Worm (Caenorhabditis elegans) whole organism, L3 larva: ENCODE results near the gene Y69A2AR.24.
A peak's percentile ranks its signal among the peaks of the same experiment; 100 is the strongest.

ENCODE experiments used
- aly-2 ChIP-seq: fragments of 150-350 bp; optimal IDR thresholded peaks from 2 replicates; lab custom pipeline; 2014; ENCODE audit warnings: missing biosample characterization, missing genetic modification characterization
- ceh-16 ChIP-seq: sonication (generic microtip); optimal IDR thresholded peaks from 2 replicates; lab custom pipeline; 2017; ENCODE audit warnings: missing biosample characterization, missing genetic modification characterization
- ceh-28 ChIP-seq: fragments of 150-350 bp; optimal IDR thresholded peaks from 2 replicates; lab custom pipeline; 2014; ENCODE audit warnings: missing biosample characterization, missing genetic modification reagents, missing genetic modification characterization
- ceh-82 ChIP-seq: fragments of 150-350 bp; optimal IDR thresholded peaks from 2 replicates; lab custom pipeline; 2014; ENCODE audit warnings: missing biosample characterization, missing genetic modification characterization
- ceh-9 ChIP-seq: sonication (generic microtip); optimal IDR thresholded peaks from 2 replicates; lab custom pipeline; 2018; ENCODE audit warnings: missing biosample characterization, missing genetic modification characterization
- egl-5 ChIP-seq: fragments of 150-350 bp; optimal IDR thresholded peaks from 2 replicates; lab custom pipeline; 2017; ENCODE audit warnings: missing biosample characterization, missing genetic modification reagents, missing genetic modification characterization, inconsistent platforms
- elt-1 ChIP-seq: fragments of 150-350 bp; optimal IDR thresholded peaks from 2 replicates; lab custom pipeline; 2014; ENCODE audit warnings: missing biosample characterization, missing genetic modification characterization
- elt-2 ChIP-seq: sonication (generic microtip); optimal IDR thresholded peaks from 2 replicates; lab custom pipeline; 2016; ENCODE audit warnings: missing genetic modification reagents, mild to moderate bottlenecking, missing genetic modification characterization, missing compliant biosample characterization
- elt-3 ChIP-seq, 3 experiments: fragments of 150-350 bp in 1 of 3; sonication (generic microtip) in 2 of 3; optimal IDR thresholded peaks; 2 replicates in 2 of 3; 4 replicates in 1 of 3; lab custom pipeline; 2014 to 2017; ENCODE audit warnings: missing biosample characterization in 3 of 3, missing genetic modification characterization in 3 of 3
- eor-1 ChIP-seq, 2 experiments: fragments of 150-350 bp; optimal IDR thresholded peaks; 2 replicates each; lab custom pipeline; 2014 to 2018; ENCODE audit warnings: missing biosample characterization in 2 of 2, missing genetic modification characterization in 2 of 2
- jun-1 ChIP-seq: fragments of 150-350 bp; optimal IDR thresholded peaks from 2 replicates; lab custom pipeline; 2014; ENCODE audit warnings: missing biosample characterization, missing genetic modification reagents, missing genetic modification characterization
- lsy-12 ChIP-seq: sonication (generic microtip); optimal IDR thresholded peaks from 2 replicates; lab custom pipeline; 2016; ENCODE audit warnings: mild to moderate bottlenecking, missing genetic modification characterization, missing compliant biosample characterization
- nfya-1 ChIP-seq: sonication (generic microtip); optimal IDR thresholded peaks from 2 replicates; lab custom pipeline; 2017; ENCODE audit warnings: missing genetic modification characterization, mild to moderate bottlenecking, missing compliant biosample characterization, antibody characterized with exemption, moderate library complexity; ENCODE audit not compliant: insufficient read depth
- nhr-11 ChIP-seq: fragments of 150-350 bp; optimal IDR thresholded peaks from 2 replicates; lab custom pipeline; 2014; ENCODE audit warnings: missing biosample characterization, missing genetic modification characterization
- nhr-12 ChIP-seq: fragments of 150-350 bp; optimal IDR thresholded peaks from 2 replicates; lab custom pipeline; 2014; ENCODE audit warnings: missing biosample characterization, missing genetic modification characterization
- nhr-28 ChIP-seq: fragments of 150-350 bp; optimal IDR thresholded peaks from 2 replicates; lab custom pipeline; 2014; ENCODE audit warnings: missing biosample characterization, missing genetic modification characterization
- nhr-43 ChIP-seq: sonication (generic microtip); optimal IDR thresholded peaks from 2 replicates; lab custom pipeline; 2016; ENCODE audit warnings: mild to moderate bottlenecking, missing genetic modification characterization, missing compliant biosample characterization; ENCODE audit not compliant: poor library complexity, severe bottlenecking
- nhr-76 ChIP-seq: fragments of 150-350 bp; sonication (generic microtip); optimal IDR thresholded peaks from 5 replicates; lab custom pipeline; 2014; ENCODE audit warnings: missing biosample characterization, missing genetic modification characterization
- nhr-77 ChIP-seq: fragments of 150-350 bp; optimal IDR thresholded peaks from 2 replicates; lab custom pipeline; 2014; ENCODE audit warnings: missing biosample characterization, missing genetic modification characterization
- pqm-1 ChIP-seq: fragments of 150-350 bp; optimal IDR thresholded peaks from 2 replicates; lab custom pipeline; 2017; ENCODE audit warnings: missing biosample characterization, missing genetic modification characterization, inconsistent platforms
- sea-2 ChIP-seq: fragments of 150-350 bp; sonication (generic microtip); optimal IDR thresholded peaks from 4 replicates; lab custom pipeline; 2014; ENCODE audit warnings: missing biosample characterization, missing genetic modification reagents, missing genetic modification characterization
- skn-1 ChIP-seq: fragments of 150-350 bp; optimal IDR thresholded peaks from 2 replicates; lab custom pipeline; 2014; ENCODE audit warnings: missing biosample characterization, missing genetic modification characterization
- tbx-2 ChIP-seq: sonication (generic microtip); optimal IDR thresholded peaks from 2 replicates; lab custom pipeline; 2016; ENCODE audit warnings: mild to moderate bottlenecking, missing genetic modification characterization, missing compliant biosample characterization
- unc-39 ChIP-seq: sonication (generic microtip); optimal IDR thresholded peaks from 4 replicates; lab custom pipeline; 2017; ENCODE audit warnings: missing biosample characterization, missing genetic modification characterization
- unc-62 ChIP-seq: fragments of 150-350 bp; sonication (generic microtip); optimal IDR thresholded peaks from 4 replicates; lab custom pipeline; 2014; ENCODE audit warnings: missing biosample characterization, missing genetic modification reagents, missing genetic modification characterization
- zag-1 ChIP-seq: fragments of 150-350 bp; optimal IDR thresholded peaks from 2 replicates; lab custom pipeline; 2014; ENCODE audit warnings: missing biosample characterization, missing genetic modification characterization
- ztf-11 ChIP-seq: fragments of 150-350 bp; optimal IDR thresholded peaks from 2 replicates; lab custom pipeline; 2014; ENCODE audit warnings: missing biosample characterization, missing genetic modification characterization
- ztf-4 ChIP-seq: fragments of 150-350 bp; optimal IDR thresholded peaks from 2 replicates; lab custom pipeline; 2014; ENCODE audit warnings: missing biosample characterization, missing genetic modification characterization

Gene Y69A2AR.24

DNA sequence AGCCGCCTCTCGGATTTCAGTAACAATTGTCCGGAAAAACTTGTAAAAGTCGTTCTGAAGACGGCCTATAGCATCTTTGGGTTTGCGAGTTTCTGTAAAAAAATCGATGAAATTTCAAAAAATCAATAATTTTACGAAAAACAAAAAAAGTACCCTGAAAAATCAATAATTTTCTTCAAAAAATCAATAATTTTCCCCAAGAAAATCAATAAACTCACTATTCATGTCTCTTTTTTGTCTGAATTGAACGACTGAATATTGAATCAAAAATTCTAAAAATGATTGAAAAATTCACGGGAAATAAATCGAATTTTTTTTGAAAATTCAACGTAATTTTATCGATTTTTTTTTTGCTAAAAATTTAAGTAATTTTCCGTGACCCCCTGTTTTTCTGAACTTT, 12.5 kb downstream of the Y69A2AR.24 start, which contains the start of gene Y69A2AR.23:
Gene Y69A2AR.23 (minus strand): TSS at position 267 of the 400 bp plus-strand sequence.
- TF ChIP-seq lsy-12 (tag; lab: Kevin White, UChicago) (no peak), ceh-28 (peak; percentile 82)

DNA sequence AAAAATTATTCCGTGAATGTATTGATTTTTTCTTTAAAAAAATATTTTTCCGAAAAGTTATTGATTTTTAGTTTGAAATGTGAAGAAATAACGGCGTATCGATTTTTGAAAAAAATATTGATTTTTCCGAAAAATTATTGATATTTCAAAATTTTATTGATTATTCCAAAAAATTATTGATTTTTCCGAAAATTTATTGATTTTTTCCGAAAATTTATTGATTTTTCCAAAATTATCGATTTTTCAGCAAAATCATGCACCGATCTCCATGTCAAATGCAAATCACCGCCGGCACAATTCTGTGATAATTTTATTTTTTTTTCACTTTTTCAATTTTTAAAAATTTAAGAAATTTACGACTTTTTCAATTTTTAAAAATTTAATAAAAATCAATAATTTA, 14.3 kb downstream of the Y69A2AR.24 start:
- TF ChIP-seq tbx-2 (tag; lab: Kevin White, UChicago): no peak
- peak; percentile 86 for TF ChIP-seq ceh-28
- TF ChIP-seq nfya-1 (tag; lab: Kevin White, UChicago): no peak

DNA sequence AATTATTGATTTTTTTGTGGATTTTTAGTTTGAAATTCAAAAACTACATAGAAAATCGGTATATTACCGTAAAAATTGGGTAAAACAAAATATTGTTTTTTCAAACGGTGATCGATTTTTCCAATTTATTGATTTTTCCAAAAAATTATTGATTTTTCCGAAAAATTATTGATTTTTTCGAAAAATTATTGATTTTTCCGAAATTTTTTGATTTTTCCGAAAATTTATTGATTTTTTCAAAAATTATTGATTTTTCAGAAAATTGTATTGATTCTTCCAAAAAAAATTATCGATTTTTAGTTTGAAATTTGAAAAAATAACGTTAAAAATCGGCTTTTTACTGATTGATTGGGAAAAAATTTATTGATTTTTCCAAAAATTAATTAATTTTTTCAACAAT, 15.1 kb downstream of the Y69A2AR.24 start:
- no peak for TF ChIP-seq ztf-4
- no peak for TF ChIP-seq ztf-11 (tag; lab: Kevin White, UChicago)
- peak; percentile 96 for TF ChIP-seq ceh-28
- TF ChIP-seq ceh-82 (tag; lab: Kevin White, UChicago): no peak
- no peak for TF ChIP-seq elt-3 (tag; optimal IDR thresholded peaks at IDR 0.05; lab: Kevin White, UChicago)

DNA sequence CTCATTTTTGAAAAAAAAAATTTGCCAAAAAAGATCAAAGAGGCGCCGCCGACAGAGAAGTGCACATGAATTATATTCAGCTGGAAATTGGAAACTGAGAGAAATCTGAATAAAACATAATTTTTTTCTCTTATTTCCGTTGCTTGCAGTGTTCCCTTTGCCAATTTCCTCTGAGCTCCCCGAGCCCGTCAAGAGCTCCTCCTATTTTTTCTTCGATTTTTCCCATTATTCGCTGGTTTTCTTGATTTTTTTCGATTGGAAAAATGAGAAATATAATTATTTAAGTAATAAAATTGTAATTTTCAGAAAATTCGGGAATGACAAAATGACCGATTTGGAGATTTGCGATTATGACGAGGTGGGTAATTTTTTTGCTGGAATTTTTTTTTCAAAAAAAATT, 21.9 kb downstream of the Y69A2AR.24 start, which contains the start of gene sprr-3:
Gene sprr-3 (plus strand): TSS at position 301 of the 400 bp plus-strand sequence.
- TF ChIP-seq nfya-1 (tag; lab: Kevin White, UChicago): no peak
- no peak for TF ChIP-seq unc-39 (tag; lab: Kevin White, UChicago)
- TF ChIP-seq jun-1 (tag; lab: Kevin White, UChicago): no peak
- TF ChIP-seq ztf-11 (tag; lab: Kevin White, UChicago): no peak

DNA sequence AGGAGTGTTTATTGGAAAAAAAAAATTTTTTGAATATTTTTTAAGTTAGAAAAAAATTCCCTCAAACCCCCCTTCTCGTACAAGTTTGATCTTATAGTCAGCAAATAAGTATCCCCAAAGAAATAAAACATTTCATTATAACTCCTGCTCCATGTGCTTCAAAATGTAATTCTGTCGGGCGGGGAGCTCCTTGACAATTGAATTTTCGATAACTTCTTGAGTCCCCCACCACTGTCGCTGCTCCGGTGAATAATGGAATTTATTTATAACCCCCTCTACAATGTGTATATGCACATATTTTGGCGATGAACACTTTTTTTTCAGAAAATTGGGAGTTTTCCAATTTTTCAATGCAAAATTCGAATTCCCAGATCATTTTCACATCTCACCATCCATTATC, 26.1 kb downstream of the Y69A2AR.24 start:
- no peak for TF ChIP-seq egl-5
- no peak for TF ChIP-seq eor-1 (tag; optimal IDR thresholded peaks at IDR 0.05; lab: Kevin White, UChicago)
- no peak for TF ChIP-seq ceh-16 (tag; lab: Kevin White, UChicago)
- no peak for TF ChIP-seq nhr-76
- no peak for TF ChIP-seq nhr-11 (tag; lab: Kevin White, UChicago)
- no peak for TF ChIP-seq tbx-2 (tag; lab: Kevin White, UChicago)
- TF ChIP-seq nhr-12: no peak
- TF ChIP-seq elt-1: no peak
- TF ChIP-seq zag-1: no peak
- no peak for TF ChIP-seq ceh-9 (tag; lab: Kevin White, UChicago)
- TF ChIP-seq skn-1 (tag; lab: Kevin White, UChicago): no peak
- TF ChIP-seq pqm-1 (tag; lab: Kevin White, UChicago): no peak
- no peak for TF ChIP-seq nhr-43 (tag; lab: Kevin White, UChicago)
- no peak for TF ChIP-seq nhr-77 (tag; lab: Kevin White, UChicago)
- no peak for TF ChIP-seq ceh-28
- no peak for TF ChIP-seq elt-3 (tag; optimal IDR thresholded peaks at IDR 0.05; lab: Kevin White, UChicago)

DNA sequence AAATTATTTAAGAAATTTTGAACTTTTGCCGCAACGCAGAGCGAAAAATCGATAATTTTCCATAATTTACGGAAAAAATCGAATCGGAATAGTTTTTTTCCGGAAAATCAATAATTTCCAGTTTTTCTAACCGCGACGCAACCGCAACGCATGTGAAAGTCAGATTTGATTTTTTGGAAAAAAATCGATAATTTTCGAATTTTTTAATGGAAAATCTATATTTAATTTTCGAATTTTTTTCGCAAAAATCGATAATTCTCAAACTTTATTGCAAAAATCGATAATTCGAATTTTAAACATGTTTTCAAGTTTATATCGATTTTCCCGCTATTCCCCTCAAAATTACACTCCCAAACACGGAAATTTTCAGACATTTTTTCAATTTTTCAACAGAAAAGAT, 33.6 kb downstream of the Y69A2AR.24 start:
- TF ChIP-seq ceh-28 (peak; percentile 86), aly-2 (tag; lab: Kevin White, UChicago) (no peak)
- TF ChIP-seq, all 47 proteins: peak for 1

DNA sequence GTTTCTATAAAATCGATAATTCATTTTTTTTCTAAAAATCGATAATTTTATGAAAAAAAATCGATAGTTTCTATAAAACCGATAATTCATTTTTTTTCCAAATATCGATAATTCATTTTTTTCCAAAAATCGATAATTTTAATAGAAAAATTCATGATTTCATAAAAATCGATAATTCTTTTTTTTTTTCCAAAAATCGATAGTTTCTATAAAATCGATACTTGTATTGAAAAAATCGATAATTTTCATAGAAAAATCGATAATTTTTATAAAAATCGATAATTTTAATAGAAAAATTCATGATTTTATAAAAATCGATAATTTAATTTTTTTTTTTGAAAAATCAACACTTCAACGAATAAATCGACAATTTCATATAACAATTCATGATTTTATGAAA, 34.6 kb downstream of the Y69A2AR.24 start:
- TF ChIP-seq elt-3 (tag; optimal IDR thresholded peaks at IDR 0.05; lab: Kevin White, UChicago) (no peak), ceh-28 (peak; percentile 93)

DNA sequence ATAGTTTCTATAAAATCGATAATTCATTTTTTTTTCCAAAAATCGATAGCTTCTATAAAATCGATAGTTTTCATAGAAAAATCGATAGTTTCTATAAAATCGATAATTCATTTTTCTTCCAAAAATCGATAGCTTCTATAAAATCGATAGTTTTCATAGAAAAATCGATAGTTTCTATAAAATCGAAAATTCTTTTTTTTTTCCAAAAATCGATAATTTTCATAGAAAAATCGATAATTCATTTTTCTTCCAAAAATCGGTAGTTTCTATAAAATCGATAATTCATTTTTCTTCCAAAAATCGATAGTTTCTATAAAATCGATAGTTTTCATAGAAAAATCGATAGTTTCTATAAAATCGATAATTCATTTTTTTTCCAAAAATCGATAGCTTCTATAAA, 35.1 kb downstream of the Y69A2AR.24 start:
- TF ChIP-seq ceh-28: peak; percentile 90

DNA sequence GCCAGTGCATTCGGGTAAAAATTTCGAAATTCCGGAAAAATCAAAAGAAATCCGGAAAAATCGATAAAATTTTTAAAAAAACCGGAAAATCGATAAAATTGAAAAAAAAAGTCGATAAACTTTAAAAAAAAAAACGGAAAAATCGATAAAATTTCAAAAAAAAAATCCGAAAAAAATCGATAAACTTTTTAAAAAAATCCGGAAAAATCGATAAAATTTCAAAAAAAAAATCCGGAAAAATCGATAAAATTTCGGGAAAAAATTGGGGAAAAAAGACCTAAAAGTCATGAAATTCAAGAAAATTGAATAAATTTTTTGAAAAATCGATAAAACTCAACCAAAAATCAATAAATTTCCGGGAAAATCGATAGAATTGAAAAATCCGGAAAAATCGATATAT, 37.0 kb downstream of the Y69A2AR.24 start:
- peak; percentile 85 for TF ChIP-seq ceh-28
- TF ChIP-seq sea-2 (GFP tag; lab: Kevin White, UChicago): no peak
- TF ChIP-seq elt-2 (tag; lab: Kevin White, UChicago): no peak
- TF ChIP-seq nhr-28 (tag; lab: Kevin White, UChicago): no peak
- TF ChIP-seq unc-62 (GFP tag; lab: Kevin White, UChicago): no peak
- TF ChIP-seq, all 47 proteins: peak for 1
